Worm (Caenorhabditis elegans): Measurements from ENCODE around the gene gnrr-3.
A peak's percentile ranks its signal among the peaks of the same experiment; 100 is the strongest.

ce11 chrX:10084050-10084672, 34.9 kb downstream of the gnrr-3 start, which contains the start of gene W07E11.1:
- no peak for TF ChIP-seq ZK546.5 (tag; optimal IDR thresholded peaks at IDR 0.05)
- peak in 1 of 2 experiments; percentile 20 for TF ChIP-seq mdl-1 (tag; optimal IDR thresholded peaks at IDR 0.05)
- TF ChIP-seq D1046.2 (GFP tag; IDR thresholded peaks at IDR 0.05), result no peak
- no peak for TF ChIP-seq ama-1 (optimal IDR thresholded peaks at IDR 0.05)
- no peak for TF ChIP-seq aly-2 (tag; optimal IDR thresholded peaks at IDR 0.05)
- no peak for TF ChIP-seq Y105C5A.15 (GFP tag; IDR thresholded peaks at IDR 0.05)
- no peak for TF ChIP-seq Y75B8A.6 (GFP tag; IDR thresholded peaks at IDR 0.05)
- no peak for TF ChIP-seq ceh-32 (tag; optimal IDR thresholded peaks at IDR 0.05; ENCODE audit: poor library complexity)
- TF ChIP-seq daf-12 (tag; optimal IDR thresholded peaks at IDR 0.05), result no peak
- TF ChIP-seq daf-8 (GFP tag; IDR thresholded peaks at IDR 0.05), result no peak
- no peak for TF ChIP-seq unc-39 (tag; optimal IDR thresholded peaks at IDR 0.05)
- TF ChIP-seq nhr-28 (tag; optimal IDR thresholded peaks at IDR 0.05), result peak; percentile 94

Measured in whole organism, L4 larva.